Worm (Caenorhabditis elegans) whole organism, L3 larva: ENCODE data around the gene K01D12.1.

Experiments used
- R02D3.7 ChIP-seq: fragments of 150-350 bp; optimal IDR thresholded peaks from 2 replicates; lab custom pipeline; 2014; ENCODE audit warnings: missing biosample characterization, missing genetic modification characterization
- ZK546.5 ChIP-seq: sonication (generic microtip); optimal IDR thresholded peaks from 2 replicates; lab custom pipeline; 2017; ENCODE audit warnings: missing biosample characterization, missing genetic modification characterization
- aly-2 ChIP-seq: fragments of 150-350 bp; optimal IDR thresholded peaks from 2 replicates; lab custom pipeline; 2014; ENCODE audit warnings: missing biosample characterization, missing genetic modification characterization
- ama-1 ChIP-seq: fragments of 150-350 bp; optimal IDR thresholded peaks from 2 replicates; lab custom pipeline; 2018
- ceh-16 ChIP-seq: sonication (generic microtip); optimal IDR thresholded peaks from 2 replicates; lab custom pipeline; 2017; ENCODE audit warnings: missing biosample characterization, missing genetic modification characterization
- ceh-28 ChIP-seq: fragments of 150-350 bp; optimal IDR thresholded peaks from 2 replicates; lab custom pipeline; 2014; ENCODE audit warnings: missing biosample characterization, missing genetic modification reagents, missing genetic modification characterization
- ceh-82 ChIP-seq: fragments of 150-350 bp; optimal IDR thresholded peaks from 2 replicates; lab custom pipeline; 2014; ENCODE audit warnings: missing biosample characterization, missing genetic modification characterization
- ceh-9 ChIP-seq: sonication (generic microtip); optimal IDR thresholded peaks from 2 replicates; lab custom pipeline; 2018; ENCODE audit warnings: missing biosample characterization, missing genetic modification characterization
- daf-12 ChIP-seq: fragments of 150-350 bp; optimal IDR thresholded peaks from 2 replicates; lab custom pipeline; 2014; ENCODE audit warnings: missing biosample characterization, missing genetic modification reagents, missing genetic modification characterization
- egl-27 ChIP-seq: sonication (generic microtip); optimal IDR thresholded peaks from 4 replicates; lab custom pipeline; 2017; ENCODE audit warnings: missing biosample characterization, missing genetic modification reagents, missing genetic modification characterization
- egl-5 ChIP-seq: fragments of 150-350 bp; optimal IDR thresholded peaks from 2 replicates; lab custom pipeline; 2017; ENCODE audit warnings: missing biosample characterization, missing genetic modification reagents, missing genetic modification characterization, inconsistent platforms
- elt-1 ChIP-seq: fragments of 150-350 bp; optimal IDR thresholded peaks from 2 replicates; lab custom pipeline; 2014; ENCODE audit warnings: missing biosample characterization, missing genetic modification characterization
- elt-2 ChIP-seq: sonication (generic microtip); optimal IDR thresholded peaks from 2 replicates; lab custom pipeline; 2016; ENCODE audit warnings: missing genetic modification reagents, mild to moderate bottlenecking, missing genetic modification characterization, missing compliant biosample characterization
- elt-3 ChIP-seq, 3 experiments: fragments of 150-350 bp in 1 of 3; sonication (generic microtip) in 2 of 3; optimal IDR thresholded peaks; 2 replicates in 2 of 3; 4 replicates in 1 of 3; lab custom pipeline; 2014 to 2017; ENCODE audit warnings: missing biosample characterization in 3 of 3, missing genetic modification characterization in 3 of 3
- eor-1 ChIP-seq, 2 experiments: fragments of 150-350 bp; optimal IDR thresholded peaks; 2 replicates each; lab custom pipeline; 2014 to 2018; ENCODE audit warnings: missing biosample characterization in 2 of 2, missing genetic modification characterization in 2 of 2
- fkh-10 ChIP-seq: sonication (generic microtip); optimal IDR thresholded peaks from 2 replicates; lab custom pipeline; 2017; ENCODE audit warnings: missing biosample characterization, missing genetic modification reagents, missing genetic modification characterization
- fkh-2 ChIP-seq: fragments of 150-350 bp; optimal IDR thresholded peaks from 2 replicates; lab custom pipeline; 2014; ENCODE audit warnings: missing biosample characterization, missing genetic modification reagents, missing genetic modification characterization
- fos-1 ChIP-seq: fragments of 150-350 bp; optimal IDR thresholded peaks from 2 replicates; lab custom pipeline; 2014; ENCODE audit warnings: missing biosample characterization, missing genetic modification characterization
- hmg-11 ChIP-seq: sonication (generic microtip); optimal IDR thresholded peaks from 2 replicates; lab custom pipeline; 2016; ENCODE audit warnings: missing genetic modification characterization, missing compliant biosample characterization
- jun-1 ChIP-seq: fragments of 150-350 bp; optimal IDR thresholded peaks from 2 replicates; lab custom pipeline; 2014; ENCODE audit warnings: missing biosample characterization, missing genetic modification reagents, missing genetic modification characterization
- lin-15B ChIP-seq: fragments of 150-350 bp; optimal IDR thresholded peaks from 2 replicates; lab custom pipeline; 2014; ENCODE audit warnings: missing biosample characterization, missing genetic modification characterization
- lin-39 ChIP-seq: fragments of 150-350 bp; optimal IDR thresholded peaks from 2 replicates; lab custom pipeline; 2018; ENCODE audit warnings: missing biosample characterization, missing genetic modification reagents, missing genetic modification characterization
- lsy-12 ChIP-seq: sonication (generic microtip); optimal IDR thresholded peaks from 2 replicates; lab custom pipeline; 2016; ENCODE audit warnings: mild to moderate bottlenecking, missing genetic modification characterization, missing compliant biosample characterization
- mdl-1 ChIP-seq: fragments of 150-350 bp; optimal IDR thresholded peaks from 2 replicates; lab custom pipeline; 2014; ENCODE audit warnings: missing biosample characterization, missing genetic modification characterization
- mml-1 ChIP-seq: fragments of 150-350 bp; sonication (generic microtip); optimal IDR thresholded peaks from 3 replicates; lab custom pipeline; 2014; ENCODE audit warnings: missing biosample characterization, missing genetic modification characterization
- nfya-1 ChIP-seq: sonication (generic microtip); optimal IDR thresholded peaks from 2 replicates; lab custom pipeline; 2017; ENCODE audit warnings: missing genetic modification characterization, mild to moderate bottlenecking, missing compliant biosample characterization, antibody characterized with exemption, moderate library complexity; ENCODE audit not compliant: insufficient read depth
- nhr-11 ChIP-seq: fragments of 150-350 bp; optimal IDR thresholded peaks from 2 replicates; lab custom pipeline; 2014; ENCODE audit warnings: missing biosample characterization, missing genetic modification characterization
- nhr-12 ChIP-seq: fragments of 150-350 bp; optimal IDR thresholded peaks from 2 replicates; lab custom pipeline; 2014; ENCODE audit warnings: missing biosample characterization, missing genetic modification characterization
- nhr-23 ChIP-seq: fragments of 150-350 bp; optimal IDR thresholded peaks from 2 replicates; lab custom pipeline; 2014; ENCODE audit warnings: missing biosample characterization, missing genetic modification reagents, missing genetic modification characterization
- nhr-237 ChIP-seq: fragments of 150-350 bp; optimal IDR thresholded peaks from 2 replicates; lab custom pipeline; 2014; ENCODE audit warnings: missing biosample characterization, missing genetic modification characterization
- nhr-25 ChIP-seq: sonication (generic microtip); optimal IDR thresholded peaks from 2 replicates; lab custom pipeline; 2017; ENCODE audit warnings: missing biosample characterization, missing genetic modification characterization
- nhr-28 ChIP-seq: fragments of 150-350 bp; optimal IDR thresholded peaks from 2 replicates; lab custom pipeline; 2014; ENCODE audit warnings: missing biosample characterization, missing genetic modification characterization
- nhr-43 ChIP-seq: sonication (generic microtip); optimal IDR thresholded peaks from 2 replicates; lab custom pipeline; 2016; ENCODE audit warnings: mild to moderate bottlenecking, missing genetic modification characterization, missing compliant biosample characterization; ENCODE audit not compliant: poor library complexity, severe bottlenecking
- nhr-67 ChIP-seq: fragments of 150-350 bp; optimal IDR thresholded peaks from 2 replicates; lab custom pipeline; 2014; ENCODE audit warnings: missing biosample characterization, missing genetic modification characterization
- nhr-76 ChIP-seq: fragments of 150-350 bp; sonication (generic microtip); optimal IDR thresholded peaks from 5 replicates; lab custom pipeline; 2014; ENCODE audit warnings: missing biosample characterization, missing genetic modification characterization
- nhr-77 ChIP-seq: fragments of 150-350 bp; optimal IDR thresholded peaks from 2 replicates; lab custom pipeline; 2014; ENCODE audit warnings: missing biosample characterization, missing genetic modification characterization
- pha-4 ChIP-seq: fragments of 150-350 bp; optimal IDR thresholded peaks from 2 replicates; lab custom pipeline; 2014; ENCODE audit warnings: missing biosample characterization, missing genetic modification reagents, missing genetic modification characterization
- pqm-1 ChIP-seq: fragments of 150-350 bp; optimal IDR thresholded peaks from 2 replicates; lab custom pipeline; 2017; ENCODE audit warnings: missing biosample characterization, missing genetic modification characterization, inconsistent platforms
- sea-2 ChIP-seq: fragments of 150-350 bp; sonication (generic microtip); optimal IDR thresholded peaks from 4 replicates; lab custom pipeline; 2014; ENCODE audit warnings: missing biosample characterization, missing genetic modification reagents, missing genetic modification characterization
- skn-1 ChIP-seq: fragments of 150-350 bp; optimal IDR thresholded peaks from 2 replicates; lab custom pipeline; 2014; ENCODE audit warnings: missing biosample characterization, missing genetic modification characterization
- snpc-4 ChIP-seq: fragments of 150-350 bp; optimal IDR thresholded peaks from 2 replicates; lab custom pipeline; 2014; ENCODE audit warnings: missing biosample characterization, missing genetic modification characterization
- tbx-2 ChIP-seq: sonication (generic microtip); optimal IDR thresholded peaks from 2 replicates; lab custom pipeline; 2016; ENCODE audit warnings: mild to moderate bottlenecking, missing genetic modification characterization, missing compliant biosample characterization
- unc-39 ChIP-seq: sonication (generic microtip); optimal IDR thresholded peaks from 4 replicates; lab custom pipeline; 2017; ENCODE audit warnings: missing biosample characterization, missing genetic modification characterization
- unc-62 ChIP-seq: fragments of 150-350 bp; sonication (generic microtip); optimal IDR thresholded peaks from 4 replicates; lab custom pipeline; 2014; ENCODE audit warnings: missing biosample characterization, missing genetic modification reagents, missing genetic modification characterization
- zag-1 ChIP-seq: fragments of 150-350 bp; optimal IDR thresholded peaks from 2 replicates; lab custom pipeline; 2014; ENCODE audit warnings: missing biosample characterization, missing genetic modification characterization
- ztf-11 ChIP-seq: fragments of 150-350 bp; optimal IDR thresholded peaks from 2 replicates; lab custom pipeline; 2014; ENCODE audit warnings: missing biosample characterization, missing genetic modification characterization
- ztf-4 ChIP-seq: fragments of 150-350 bp; optimal IDR thresholded peaks from 2 replicates; lab custom pipeline; 2014; ENCODE audit warnings: missing biosample characterization, missing genetic modification characterization

Gene K01D12.1

DNA sequence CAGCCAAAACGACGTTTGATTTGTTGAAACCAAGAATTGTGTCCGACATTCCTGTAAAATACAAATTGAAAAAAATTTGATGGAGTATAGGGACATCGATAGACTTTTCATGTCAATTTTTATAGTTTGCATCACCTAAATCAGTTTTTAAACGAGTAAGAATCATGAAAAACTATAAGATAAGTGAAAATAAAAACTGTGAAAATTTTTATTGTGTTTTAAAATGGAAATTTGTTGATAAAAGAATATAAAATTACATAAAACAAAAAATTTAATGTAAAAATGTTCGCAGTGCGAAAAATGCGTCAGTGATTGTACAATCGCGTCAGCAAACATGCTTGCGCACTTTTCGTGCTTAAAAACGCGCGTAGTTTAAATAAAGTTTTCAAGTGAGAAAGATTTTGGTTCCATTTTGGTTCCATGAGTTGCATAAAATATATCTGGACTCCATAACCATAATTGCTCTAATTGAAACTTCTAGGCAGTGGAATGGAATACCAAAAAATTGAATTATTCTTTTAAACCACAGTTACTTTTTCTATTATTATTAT lies 33.9 kb upstream of the K01D12.1 start, which contains the start of gene tomm-20:
tomm-20 (minus strand) TSS at position 51 of the 551 bp plus-strand sequence.
- TF ChIP-seq unc-62 (GFP tag; lab: Kevin White, UChicago) (no peak), fkh-2 (tag; lab: Kevin White, UChicago) (no peak), ZK546.5 (tag; lab: Kevin White, UChicago) (peak; percentile 32), pqm-1 (tag; lab: Kevin White, UChicago) (peak; percentile 70), ztf-11 (tag; lab: Kevin White, UChicago) (no peak), eor-1 (tag; optimal IDR thresholded peaks at IDR 0.05; lab: Kevin White, UChicago) (no peak), egl-5 (tag; lab: Kevin White, UChicago) (peak; percentile 83), aly-2 (tag; lab: Kevin White, UChicago) (peak; percentile 57), nhr-237 (tag; lab: Kevin White, UChicago) (no peak), daf-12 (tag; lab: Kevin White, UChicago) (no peak), jun-1 (tag; lab: Kevin White, UChicago) (peak; percentile 73), hmg-11 (peak; percentile 70), ceh-9 (tag; lab: Kevin White, UChicago) (no peak), nhr-67 (tag; lab: Kevin White, UChicago) (no peak), mml-1 (no peak), egl-27 (tag; lab: Kevin White, UChicago) (peak; percentile 36), lin-39 (tag; lab: Kevin White, UChicago) (peak; percentile 66), unc-39 (tag; lab: Kevin White, UChicago) (peak; percentile 19), nhr-25 (tag; lab: Kevin White, UChicago) (peak; percentile 87), nhr-77 (peak; percentile 70), zag-1 (no peak), elt-2 (tag; lab: Kevin White, UChicago) (peak; percentile 69), fkh-10 (GFP tag; lab: Kevin White, UChicago) (peak; percentile 66), ama-1 (lab: Kevin White, UChicago) (peak; percentile 67), nfya-1 (peak; percentile 91), fos-1 (tag; lab: Kevin White, UChicago) (no peak), nhr-43 (tag; lab: Kevin White, UChicago) (peak; percentile 95), ceh-16 (no peak), nhr-11 (peak; percentile 53), lin-15B (tag; lab: Kevin White, UChicago) (peak; percentile 88), ztf-4 (peak; percentile 49), ceh-82 (tag; lab: Kevin White, UChicago) (peak; percentile 64), R02D3.7 (tag; lab: Kevin White, UChicago) (peak; percentile 87), lsy-12 (tag; lab: Kevin White, UChicago) (peak; percentile 91), nhr-28 (tag; lab: Kevin White, UChicago) (peak; percentile 58), nhr-76 (tag; lab: Kevin White, UChicago) (no peak), ceh-28 (tag; lab: Kevin White, UChicago) (peak; percentile 69), sea-2 (no peak), elt-3 (tag; optimal IDR thresholded peaks at IDR 0.05; lab: Kevin White, UChicago) (no peak), tbx-2 (peak; percentile 90), nhr-23 (tag; lab: Kevin White, UChicago) (peak; percentile 97), mdl-1 (tag; lab: Kevin White, UChicago) (no peak), pha-4 (tag; lab: Kevin White, UChicago) (peak; percentile 95), nhr-12 (tag; lab: Kevin White, UChicago) (no peak), snpc-4 (tag; lab: Kevin White, UChicago) (peak; percentile 86), elt-1 (tag; lab: Kevin White, UChicago) (peak; percentile 29), skn-1 (tag; lab: Kevin White, UChicago) (peak; percentile 60)
